Worm (Caenorhabditis elegans) whole organism, midembryonic: ENCODE data around the gene F56H9.2.

Experiments used
- T22C8.4 ChIP-seq: fragments of 200-800 bp; sonication (Bioruptor generic); IDR thresholded peaks from 2 replicates; pipeline ENCODE4 v1.3.6; 2022; ENCODE audit warnings: missing genetic modification characterization, missing compliant biosample characterization
- cog-1 ChIP-seq: sonication (generic microtip); optimal IDR thresholded peaks from 2 replicates; lab custom pipeline; 2016; ENCODE audit warnings: missing genetic modification characterization, missing compliant biosample characterization
- flt-1 ChIP-seq: fragments of 200-800 bp; sonication (Bioruptor generic); IDR thresholded peaks from 2 replicates; pipeline ENCODE4 v1.3.6; 2022; ENCODE audit warnings: missing genetic modification characterization, missing compliant biosample characterization
- klf-2 ChIP-seq: fragments of 200-800 bp; sonication (Bioruptor generic); conservative IDR thresholded peaks from 2 replicates; pipeline ENCODE4 v1.3.6; 2022; ENCODE audit warnings: missing genetic modification reagents, missing genetic modification characterization, missing compliant biosample characterization
- med-1 ChIP-seq: sonication (generic microtip); optimal IDR thresholded peaks from 2 replicates; lab custom pipeline; 2017; ENCODE audit warnings: missing genetic modification characterization, mild to moderate bottlenecking, missing compliant biosample characterization, antibody characterized with exemption, missing genetic modification reagents; ENCODE audit not compliant: insufficient read depth
- ref-1 ChIP-seq: fragments of 200-800 bp; sonication (Bioruptor generic); conservative IDR thresholded peaks from 2 replicates; pipeline ENCODE4 v1.3.6; 2022; ENCODE audit warnings: missing genetic modification reagents, missing genetic modification characterization, missing compliant biosample characterization
- tab-1 ChIP-seq: fragments of 200-800 bp; sonication (Bioruptor generic); IDR thresholded peaks from 2 replicates; pipeline ENCODE4 v1.3.6; 2022; ENCODE audit warnings: missing genetic modification characterization, missing compliant biosample characterization
- ztf-23 ChIP-seq: fragments of 200-800 bp; sonication (Bioruptor generic); IDR thresholded peaks from 2 replicates; pipeline ENCODE4 v1.3.6; 2022; ENCODE audit warnings: missing genetic modification reagents, missing genetic modification characterization, missing compliant biosample characterization
- ztf-29 ChIP-seq: fragments of 200-800 bp; sonication (Bioruptor generic); IDR thresholded peaks from 2 replicates; pipeline ENCODE4 v1.3.6; 2022; ENCODE audit warnings: missing genetic modification reagents, missing genetic modification characterization, missing compliant biosample characterization

F56H9.2 gene

DNA sequence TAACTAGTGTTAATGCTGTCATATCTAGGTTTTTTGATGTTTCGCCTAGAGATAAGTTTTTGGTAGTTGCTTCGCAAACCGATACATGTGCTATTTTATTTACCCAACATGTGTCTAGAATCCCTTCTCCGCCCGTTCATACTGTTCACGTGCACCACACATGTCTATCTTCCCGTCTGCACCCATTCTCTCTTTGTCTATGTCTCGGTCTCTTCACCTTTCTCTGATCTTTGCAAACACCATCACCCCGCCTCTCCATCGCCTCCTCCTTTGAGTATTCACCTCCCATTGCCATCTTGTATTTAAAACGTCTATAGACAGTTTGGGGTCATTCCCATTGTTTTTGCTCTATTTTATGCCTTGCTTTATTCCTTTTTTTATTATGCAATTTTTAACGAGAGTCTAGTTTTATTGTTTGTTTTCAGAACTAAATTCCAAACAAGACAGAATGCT, at the start of gene F56H9.2:
Gene F56H9.2 (plus strand): TSS at position 426 of the 453 bp plus-strand sequence.
- TF ChIP-seq ztf-23 (GFP tag; lab: Robert Waterston, UW) (0 out of 2 replicates have a peak, but pooled peaks have one; percentile 48), T22C8.4 (GFP tag; lab: Robert Waterston, UW) (no peak), ref-1 (GFP tag; lab: Robert Waterston, UW) (no peak), med-1 (GFP tag; lab: Kevin White, UChicago) (no peak), flt-1 (GFP tag; lab: Robert Waterston, UW) (no peak), ztf-29 (GFP tag; lab: Robert Waterston, UW) (no peak)

DNA sequence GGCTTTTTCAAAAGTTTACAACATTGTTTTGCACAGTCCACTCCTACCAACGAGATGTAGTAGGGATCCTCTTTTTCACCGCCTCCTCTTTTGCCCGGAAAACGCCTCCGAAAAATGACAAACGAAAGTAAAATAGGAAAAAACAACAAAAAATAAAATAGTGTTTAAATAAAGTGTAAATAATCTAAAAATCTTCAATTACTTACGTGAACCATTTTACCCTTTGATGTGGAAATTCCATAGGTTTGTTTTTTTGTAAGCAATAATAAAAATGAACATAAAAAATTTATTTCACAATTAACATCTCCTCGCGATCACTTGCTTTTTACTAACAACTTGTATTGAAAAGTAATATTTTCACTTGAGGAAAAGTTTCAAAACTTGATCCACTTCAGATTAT, 49.4 kb upstream of the F56H9.2 start, which contains the start of gene C14C10.1:
Gene C14C10.1 (plus strand): TSS at position 301 of the 400 bp plus-strand sequence.
- TF ChIP-seq cog-1 (no peak), klf-2 (no peak), tab-1 (no peak), med-1 (GFP tag; lab: Kevin White, UChicago) (no peak), ztf-23 (GFP tag; lab: Robert Waterston, UW) (no peak), ref-1 (GFP tag; lab: Robert Waterston, UW) (no peak), flt-1 (GFP tag; lab: Robert Waterston, UW) (no peak), T22C8.4 (GFP tag; lab: Robert Waterston, UW) (no peak), ztf-29 (GFP tag; lab: Robert Waterston, UW) (no peak)

DNA sequence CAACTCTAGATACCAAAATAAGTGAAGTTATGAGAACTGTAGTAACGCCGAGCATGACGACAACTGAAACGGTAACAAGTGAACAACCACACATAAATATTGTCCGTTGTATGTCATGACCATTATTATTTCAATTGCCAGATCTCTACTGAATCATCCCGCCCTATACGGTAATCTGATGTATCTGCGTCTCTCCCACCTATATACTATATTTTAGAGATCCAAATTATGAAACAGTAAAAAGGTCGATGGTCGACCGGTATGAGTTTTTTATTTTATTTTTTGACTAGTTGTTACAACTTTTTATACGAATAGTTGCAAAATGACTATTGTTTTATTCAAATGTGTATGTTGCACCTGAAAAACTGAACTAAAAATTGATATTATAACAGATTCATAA, 46.9 kb upstream of the F56H9.2 start, which contains the start of gene ttr-43:
Gene ttr-43 (minus strand): TSS at position 101 of the 400 bp plus-strand sequence.
- no peak for TF ChIP-seq ztf-23 (GFP tag; lab: Robert Waterston, UW)
- TF ChIP-seq cog-1 = no peak
- no peak for TF ChIP-seq tab-1
- TF ChIP-seq T22C8.4 (GFP tag; lab: Robert Waterston, UW) = no peak
- TF ChIP-seq med-1 (GFP tag; lab: Kevin White, UChicago) = no peak
- TF ChIP-seq ref-1 (GFP tag; lab: Robert Waterston, UW) = no peak
- no peak for TF ChIP-seq klf-2
- TF ChIP-seq flt-1 (GFP tag; lab: Robert Waterston, UW) = no peak
- no peak for TF ChIP-seq ztf-29 (GFP tag; lab: Robert Waterston, UW)

DNA sequence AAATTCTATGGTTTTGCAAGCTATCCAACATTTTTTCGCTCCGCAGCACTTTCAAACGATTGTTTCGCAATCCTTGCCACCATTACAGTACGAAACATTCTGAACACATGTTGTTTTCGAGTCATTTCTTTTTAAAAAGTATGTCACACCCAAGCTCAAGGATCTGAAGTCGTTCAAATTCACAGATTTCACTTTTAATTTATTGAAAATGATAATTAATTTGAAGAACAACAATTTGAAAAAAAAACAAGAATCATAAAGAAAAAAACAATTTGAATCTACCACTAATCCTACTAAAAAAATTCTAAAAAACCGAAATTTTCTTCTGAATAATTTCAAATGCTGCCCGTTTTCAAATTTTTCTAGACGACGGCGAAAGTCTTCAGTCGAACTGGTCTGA, 45.1 kb upstream of the F56H9.2 start, which contains the start of gene C14C10.2:
Gene C14C10.2 (minus strand): TSS at position 101 of the 400 bp plus-strand sequence.
- TF ChIP-seq ref-1 (GFP tag; lab: Robert Waterston, UW) (no peak), med-1 (GFP tag; lab: Kevin White, UChicago) (no peak), T22C8.4 (GFP tag; lab: Robert Waterston, UW) (no peak), flt-1 (GFP tag; lab: Robert Waterston, UW) (no peak), tab-1 (no peak), ztf-29 (GFP tag; lab: Robert Waterston, UW) (no peak)

ce11 chrV:12596196-12596595, 41.3 kb upstream of the F56H9.2 start, which contains the start of gene mma-1:
mma-1 (minus strand) TSS chrV:12596296.
- TF ChIP-seq klf-2 (no peak), ref-1 (GFP tag; lab: Robert Waterston, UW) (no peak)

DNA sequence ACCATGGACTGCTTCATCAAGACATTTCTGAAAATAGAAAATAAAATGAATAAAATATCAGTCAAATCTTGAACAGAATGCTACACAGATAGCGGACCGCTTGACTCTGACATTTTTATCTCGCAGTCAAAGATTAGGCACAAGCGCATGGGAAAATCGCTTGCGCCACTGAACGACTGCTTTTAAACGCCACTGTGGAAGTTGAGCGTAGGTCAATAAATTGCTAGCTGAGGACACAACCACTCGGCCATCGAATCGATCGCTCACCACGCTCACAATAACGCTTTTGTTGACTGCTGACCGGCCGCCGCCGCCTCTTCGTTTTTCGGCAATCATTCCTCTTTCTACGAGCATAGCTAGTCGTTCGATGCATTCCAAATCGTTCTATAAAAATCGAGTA, 40.7 kb upstream of the F56H9.2 start:
- TF ChIP-seq med-1 (GFP tag; lab: Kevin White, UChicago) (peak; percentile 15), ztf-23 (GFP tag; lab: Robert Waterston, UW) (peak; percentile 78), tab-1 (peak; percentile 80; the same call in 1 of the 2 replicates), ztf-29 (GFP tag; lab: Robert Waterston, UW) (peak; percentile 82), cog-1 (peak; percentile 58), ref-1 (GFP tag; lab: Robert Waterston, UW) (peak; percentile 48; the same call in 1 of the 2 replicates), klf-2 (0 out of 2 replicates have a peak, but pooled peaks have one; percentile 49), T22C8.4 (GFP tag; lab: Robert Waterston, UW) (peak; percentile 69; the same call in 1 of the 2 replicates), flt-1 (GFP tag; lab: Robert Waterston, UW) (peak; percentile 87)

- TF ChIP-seq ztf-29 (GFP tag; lab: Robert Waterston, UW) (no peak), ztf-23 (GFP tag; lab: Robert Waterston, UW) (no peak), T22C8.4 (GFP tag; lab: Robert Waterston, UW) (no peak), tab-1 (no peak), flt-1 (GFP tag; lab: Robert Waterston, UW) (no peak), ref-1 (GFP tag; lab: Robert Waterston, UW) (no peak), klf-2 (no peak), med-1 (GFP tag; lab: Kevin White, UChicago) (no peak), cog-1 (no peak)
These were observed 38.4 kb upstream of the F56H9.2 start, which contains the start of the genes C14C10.10 and ril-2 for ce11 chrV:12599110-12599509. C14C10.10 (minus strand) TSS chrV:12599128. ril-2 (minus strand) TSS chrV:12599157.

- no peak for TF ChIP-seq klf-2
- no peak for TF ChIP-seq ztf-29 (GFP tag; lab: Robert Waterston, UW)
- TF ChIP-seq cog-1 = no peak
- TF ChIP-seq tab-1 = no peak
- no peak for TF ChIP-seq ref-1 (GFP tag; lab: Robert Waterston, UW)
- TF ChIP-seq T22C8.4 (GFP tag; lab: Robert Waterston, UW) = no peak
- no peak for TF ChIP-seq flt-1 (GFP tag; lab: Robert Waterston, UW)
- no peak for TF ChIP-seq med-1 (GFP tag; lab: Kevin White, UChicago)
- TF ChIP-seq ztf-23 (GFP tag; lab: Robert Waterston, UW) = no peak
These were observed 37.8 kb upstream of the F56H9.2 start, which contains the start of gene C14C10.5 for ce11 chrV:12599510-12600242. C14C10.5 (plus strand) TSS chrV:12600192.

DNA sequence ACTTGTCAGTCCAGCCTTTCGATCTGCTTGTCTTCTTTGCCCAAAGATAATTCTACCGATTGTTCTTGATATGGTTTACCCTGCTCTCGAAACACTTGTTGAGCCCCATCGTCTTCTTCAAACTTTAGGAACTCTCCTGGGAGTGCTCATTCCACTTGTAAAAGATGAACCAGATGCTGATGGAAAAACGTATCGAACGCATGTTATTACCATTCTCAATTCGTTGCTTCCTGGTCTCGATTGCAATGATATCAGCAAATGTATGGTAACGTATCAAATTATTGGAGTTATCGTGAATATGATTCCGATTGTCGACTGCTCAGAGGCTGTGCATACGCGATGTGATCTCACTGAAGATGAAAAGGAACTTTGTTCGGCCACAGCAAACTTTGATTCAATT, 35.6 kb upstream of the F56H9.2 start:
- TF ChIP-seq T22C8.4 (GFP tag; lab: Robert Waterston, UW) (no peak), ref-1 (GFP tag; lab: Robert Waterston, UW) (no peak), flt-1 (GFP tag; lab: Robert Waterston, UW) (no peak), klf-2 (no peak), ztf-29 (GFP tag; lab: Robert Waterston, UW) (no peak), med-1 (GFP tag; lab: Kevin White, UChicago) (no peak), cog-1 (no peak), tab-1 (no peak), ztf-23 (GFP tag; lab: Robert Waterston, UW) (no peak)
